Worm (Caenorhabditis elegans): Measurements from ENCODE around the gene pgap-3.

pgap-3 gene

ce11 chrV:6036547-6036946 lies 11.2 kb downstream of the pgap-3 start:
- no peak for TF ChIP-seq unc-62 (GFP tag; optimal IDR thresholded peaks at IDR 0.05)

ce11 chrV:6034714-6035113 lies 13.0 kb downstream of the pgap-3 start, which contains the start of gene dhs-17:
dhs-17 (minus strand) TSS chrV:6034814.
- no peak for TF ChIP-seq unc-62 (GFP tag; optimal IDR thresholded peaks at IDR 0.05)

ce11 chrV:6033512-6033911 lies 14.2 kb downstream of the pgap-3 start:
- no peak for TF ChIP-seq unc-62 (GFP tag; optimal IDR thresholded peaks at IDR 0.05)

ce11 chrV:6031585-6031984 lies 16.1 kb downstream of the pgap-3 start:
- no peak for TF ChIP-seq unc-62 (GFP tag; optimal IDR thresholded peaks at IDR 0.05)

ce11 chrV:6030559-6030975 lies 17.2 kb downstream of the pgap-3 start:
- no peak for TF ChIP-seq unc-62 (GFP tag; optimal IDR thresholded peaks at IDR 0.05)

ce11 chrV:6022076-6022475 lies 25.6 kb downstream of the pgap-3 start:
- no peak for TF ChIP-seq unc-62 (GFP tag; optimal IDR thresholded peaks at IDR 0.05)

- TF ChIP-seq unc-62 (GFP tag; optimal IDR thresholded peaks at IDR 0.05): no peak
Measured at ce11 chrV:6018944-6019450, 28.7 kb downstream of the pgap-3 start, which contains the start of gene picc-1. picc-1 (plus strand) TSS chrV:6018994.

- no peak for TF ChIP-seq unc-62 (GFP tag; optimal IDR thresholded peaks at IDR 0.05)
Measured at ce11 chrV:6017630-6018029, 30.1 kb downstream of the pgap-3 start, which contains the start of the genes rpt-2 and aps-1. rpt-2 (minus strand) TSS chrV:6017669. aps-1 (plus strand) TSS chrV:6017970.

- TF ChIP-seq unc-62 (GFP tag; optimal IDR thresholded peaks at IDR 0.05): no peak
Measured at ce11 chrV:6016097-6016496, 31.6 kb downstream of the pgap-3 start.

- no peak for TF ChIP-seq unc-62 (GFP tag; optimal IDR thresholded peaks at IDR 0.05)
Measured at ce11 chrV:6015546-6016089, 32.1 kb downstream of the pgap-3 start.

ce11 chrV:6012401-6012800 lies 35.3 kb downstream of the pgap-3 start:
- TF ChIP-seq unc-62 (GFP tag; optimal IDR thresholded peaks at IDR 0.05): no peak

ce11 chrV:6010642-6011041 lies 37.1 kb downstream of the pgap-3 start:
- no peak for TF ChIP-seq unc-62 (GFP tag; optimal IDR thresholded peaks at IDR 0.05)

ce11 chrV:6007927-6008326 lies 39.8 kb downstream of the pgap-3 start:
- TF ChIP-seq unc-62 (GFP tag; optimal IDR thresholded peaks at IDR 0.05): no peak

ce11 chrV:6003301-6003700 lies 44.4 kb downstream of the pgap-3 start, which contains the start of gene fos-1:
fos-1 (plus strand) TSS chrV:6003601.
- no peak for TF ChIP-seq unc-62 (GFP tag; optimal IDR thresholded peaks at IDR 0.05)

ce11 chrV:6000368-6000802 lies 47.3 kb downstream of the pgap-3 start:
- no peak for TF ChIP-seq unc-62 (GFP tag; optimal IDR thresholded peaks at IDR 0.05)

ce11 chrV:5996114-5996513 lies 51.6 kb downstream of the pgap-3 start, which contains the start of gene cpg-4:
cpg-4 (plus strand) TSS chrV:5996416.
- no peak for TF ChIP-seq unc-62 (GFP tag; optimal IDR thresholded peaks at IDR 0.05)
